Fruit fly (Drosophila melanogaster): ENCODE data around the gene abs.

DNA sequence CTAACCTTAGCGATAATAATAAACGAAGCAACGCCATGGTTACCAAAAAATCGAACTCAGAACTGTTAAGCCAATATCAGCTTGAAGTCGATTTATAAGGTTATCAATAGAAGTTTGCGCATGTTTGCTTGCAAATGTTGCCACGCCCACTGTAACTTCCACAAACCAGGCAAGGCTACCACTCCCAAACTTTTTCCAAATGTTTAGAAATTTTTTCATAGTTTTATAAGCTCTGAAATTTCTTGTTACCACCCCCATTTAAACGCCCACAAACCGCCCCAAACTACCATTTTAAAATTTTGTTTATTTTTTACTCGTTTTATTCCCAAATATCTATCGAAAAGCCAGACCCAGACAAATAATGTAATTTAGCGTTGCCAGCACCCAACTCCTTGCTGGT is 45.0 kb downstream of the abs start, which contains the start of gene flip:
- no peak for TF ChIP-seq lola (GFP tag; optimal IDR thresholded peaks at IDR 0.05)
- no peak for TF ChIP-seq CrebA (GFP tag; optimal IDR thresholded peaks at IDR 0.05; ENCODE audit: borderline replicate concordance)
- TF ChIP-seq dl (GFP tag; optimal IDR thresholded peaks at IDR 0.05; ENCODE audit: insufficient read depth in 1 of 2, partially characterized antibody in 2 of 2): no peak
- TF ChIP-seq ey (GFP tag; optimal IDR thresholded peaks at IDR 0.05): no peak
- no peak for TF ChIP-seq Jra (GFP tag; optimal IDR thresholded peaks at IDR 0.05)
- TF ChIP-seq Hr78 (GFP tag; optimal IDR thresholded peaks at IDR 0.05): no peak
- TF ChIP-seq psq (GFP tag; optimal IDR thresholded peaks at IDR 0.05): no peak
- no peak for TF ChIP-seq foxo (GFP tag; optimal IDR thresholded peaks at IDR 0.05)
- no peak for TF ChIP-seq dsf (GFP tag; optimal IDR thresholded peaks at IDR 0.05; ENCODE audit: borderline replicate concordance)
